Fruit fly (Drosophila melanogaster): ENCODE measurements around the gene rho.
A peak's percentile ranks its signal among the peaks of the same experiment; 100 is the strongest.

rho gene

DNA sequence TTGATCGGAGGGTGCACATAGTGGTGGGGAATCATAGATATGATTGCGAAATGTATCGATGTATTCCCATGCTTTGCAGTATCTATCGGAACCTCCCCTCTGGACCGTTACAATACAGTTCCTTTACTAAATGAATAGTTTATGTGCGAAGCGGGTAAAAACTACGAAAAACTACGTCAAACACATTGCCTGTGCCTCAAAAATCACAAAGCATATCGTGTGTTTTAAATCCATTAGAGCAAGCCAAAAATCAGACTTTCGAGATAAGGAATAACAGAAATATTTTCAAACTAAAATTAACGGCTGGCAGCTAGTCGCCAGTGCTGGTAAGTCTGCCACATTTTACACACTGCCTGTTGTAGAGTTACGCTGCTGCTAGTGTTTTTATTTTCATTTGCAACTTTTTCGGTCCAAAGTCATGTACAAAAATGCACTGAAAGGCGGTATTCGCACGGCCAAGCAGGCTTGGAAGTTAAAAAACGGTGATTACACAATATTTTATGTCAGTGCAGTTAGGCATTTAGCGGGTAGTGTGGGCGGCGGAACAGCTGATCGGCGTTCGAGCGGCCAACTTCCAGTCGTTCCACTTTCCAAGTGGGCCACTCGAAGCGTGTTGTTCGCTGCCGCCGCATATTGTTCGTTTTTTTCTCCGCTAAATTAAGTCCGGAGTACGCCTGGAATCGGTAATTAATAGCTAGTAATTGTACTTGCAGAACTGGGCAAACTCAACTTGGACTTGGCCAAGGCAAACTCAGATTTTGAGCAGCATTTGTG is 53.9 kb downstream of the rho start (continued):
- TF ChIP-seq Med (GFP tag) (peak; percentile 96), ro (GFP tag; IDR thresholded peaks at IDR 0.05) (no peak), CG7357 (GFP tag; IDR thresholded peaks at IDR 0.05) (no peak), CG10462 (GFP tag; optimal IDR thresholded peaks at IDR 0.05) (peak; percentile 51), Hmx (GFP tag; optimal IDR thresholded peaks at IDR 0.05) (peak; percentile 12), ftz-f1 (GFP tag; optimal IDR thresholded peaks at IDR 0.05) (no peak), CG10321 (GFP tag; IDR thresholded peaks at IDR 0.05) (0 out of 2 replicates have a peak, but pooled peaks have one; percentile 5), CG1024 (GFP tag; IDR thresholded peaks at IDR 0.05) (0 out of 2 replicates have a peak, but pooled peaks have one; percentile 4), gt (GFP tag; IDR thresholded peaks at IDR 0.05) (no peak), CG11695 (GFP tag; IDR thresholded peaks at IDR 0.05) (peak; percentile 60), Usf (GFP tag; optimal IDR thresholded peaks at IDR 0.05) (peak; percentile 4), lab (GFP tag; optimal IDR thresholded peaks at IDR 0.05) (peak; percentile 61), gcm (GFP tag; optimal IDR thresholded peaks at IDR 0.05) (no peak), bcd (GFP tag; optimal IDR thresholded peaks at IDR 0.05) (peak; percentile 40), CG34224 (GFP tag; IDR thresholded peaks at IDR 0.05; ENCODE audit: partially characterized antibody) (peak; percentile 48), hth (optimal IDR thresholded peaks at IDR 0.05) (no peak), H15 (GFP tag; IDR thresholded peaks at IDR 0.05) (peak; percentile 45; the same call in 1 of the 3 replicates), Nf-YB (GFP tag; optimal IDR thresholded peaks at IDR 0.05) (no peak), Dp (GFP tag; optimal IDR thresholded peaks at IDR 0.05) (peak; percentile 51), CG9609 (GFP tag; optimal IDR thresholded peaks at IDR 0.05) (peak; percentile 62), shn (GFP tag; optimal IDR thresholded peaks at IDR 0.05) (peak; percentile 54), Hmr (GFP tag; optimal IDR thresholded peaks at IDR 0.05) (peak; percentile 51), CG4360 (GFP tag; IDR thresholded peaks at IDR 0.05) (peak; percentile 14; the same call in 1 of the 2 replicates), CG12071 (GFP tag; optimal IDR thresholded peaks at IDR 0.05) (peak; percentile 15), ase (GFP tag; IDR thresholded peaks at IDR 0.05) (no peak), CG10654 (GFP tag; optimal IDR thresholded peaks at IDR 0.05) (peak; percentile 51), YL-1 (GFP tag; optimal IDR thresholded peaks at IDR 0.05) (peak; percentile 43), dimm (GFP tag; IDR thresholded peaks at IDR 0.05) (no peak), sisA (GFP tag; IDR thresholded peaks at IDR 0.05) (peak; percentile 71), pum (GFP tag; optimal IDR thresholded peaks at IDR 0.05) (peak; percentile 68), stc (GFP tag; IDR thresholded peaks at IDR 0.05) (peak; percentile 45), Awh (GFP tag; IDR thresholded peaks at IDR 0.05) (0 out of 2 replicates have a peak, but pooled peaks have one; percentile 43), disco-r (GFP tag; optimal IDR thresholded peaks at IDR 0.05) (no peak), CG30431 (GFP tag; optimal IDR thresholded peaks at IDR 0.05) (peak; percentile 21), Ravus (GFP tag; IDR thresholded peaks at IDR 0.05) (no peak), CG13775 (GFP tag; optimal IDR thresholded peaks at IDR 0.05) (peak; percentile 54), nom (GFP tag; optimal IDR thresholded peaks at IDR 0.05) (peak; percentile 67), ewg (GFP tag; optimal IDR thresholded peaks at IDR 0.05) (peak; percentile 60), ara (GFP tag; IDR thresholded peaks at IDR 0.05) (peak; percentile 66)
